Worm (Caenorhabditis elegans): ENCODE measurements around the gene vms-1.
A peak's percentile ranks its signal among the peaks of the same experiment; 100 is the strongest.

vms-1 gene

DNA sequence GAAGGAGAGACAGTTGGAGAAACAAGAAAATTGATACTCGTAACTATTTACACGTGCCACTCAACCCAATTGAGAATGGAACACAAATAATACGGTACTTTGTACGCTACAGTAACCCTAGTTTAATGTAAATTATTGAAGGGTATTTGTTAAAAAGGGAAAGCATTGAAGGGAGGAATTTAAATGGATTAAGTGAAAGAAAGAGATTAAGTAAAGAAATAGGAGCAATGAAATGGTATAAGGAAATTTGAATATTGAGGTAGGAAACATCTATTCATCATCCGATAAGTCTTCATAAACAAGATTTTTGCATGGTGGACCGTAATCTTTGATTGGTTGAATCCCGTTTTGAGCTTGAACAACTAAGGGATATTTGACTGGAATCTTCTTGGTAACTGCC lies 23.0 kb downstream of the vms-1 start:
- TF ChIP-seq nhr-11 (tag; optimal IDR thresholded peaks at IDR 0.05) = no peak
- no peak for TF ChIP-seq unc-30 (tag; optimal IDR thresholded peaks at IDR 0.05)
- no peak for TF ChIP-seq efl-1 (optimal IDR thresholded peaks at IDR 0.05)
- TF ChIP-seq efl-1 (GFP tag; optimal IDR thresholded peaks at IDR 0.05 in 1 of 2) = peak in 1 of 2 experiments; percentile 24
- TF ChIP-seq fkh-10 (GFP tag; optimal IDR thresholded peaks at IDR 0.05) = no peak

DNA sequence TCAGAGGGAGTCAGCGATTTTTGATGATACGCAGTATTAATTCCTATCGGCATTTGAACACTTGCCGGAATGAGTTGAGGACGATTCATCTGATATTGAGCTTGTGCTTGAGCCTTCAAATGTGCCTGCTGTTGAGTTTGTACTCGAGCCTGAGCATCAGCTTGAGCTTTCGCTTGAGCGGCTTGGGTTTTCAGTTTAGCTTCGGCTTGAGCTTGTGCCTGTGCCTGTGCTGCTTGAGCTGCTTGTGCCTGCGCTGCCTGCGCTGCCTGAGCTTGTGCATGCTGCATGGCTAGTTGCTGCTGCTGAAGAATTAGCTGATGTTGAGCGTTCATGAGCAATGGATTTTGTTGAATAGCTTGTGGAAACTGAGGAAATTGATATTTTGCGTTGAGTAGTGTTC lies 27.5 kb downstream of the vms-1 start:
- TF ChIP-seq nhr-28 (tag; optimal IDR thresholded peaks at IDR 0.05) (no peak), hlh-4 (tag; optimal IDR thresholded peaks at IDR 0.05) (no peak), fkh-4 (tag; optimal IDR thresholded peaks at IDR 0.05; ENCODE audit: borderline replicate concordance) (no peak)

DNA sequence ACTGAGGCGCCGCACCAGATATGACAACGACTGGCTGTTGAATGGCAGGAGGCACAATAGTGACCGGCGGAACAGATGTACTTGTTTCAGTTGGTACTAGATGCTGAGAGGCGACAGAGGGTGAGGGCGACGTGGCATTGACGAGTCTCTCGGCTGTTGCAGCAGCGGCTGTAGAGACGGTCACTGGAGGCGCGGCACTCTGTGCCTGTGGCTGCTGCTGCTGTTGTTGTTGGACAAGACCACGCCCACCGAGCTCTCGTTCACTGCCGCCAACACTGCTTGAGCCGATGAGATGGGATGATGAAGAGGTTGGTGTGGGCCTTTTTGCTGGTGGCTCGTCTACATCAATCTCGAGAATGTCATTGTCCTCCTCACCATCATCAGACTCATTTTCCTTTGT lies 28.8 kb downstream of the vms-1 start:
- TF ChIP-seq nhr-11 (tag; optimal IDR thresholded peaks at IDR 0.05) = no peak
- no peak for TF ChIP-seq alr-1 (tag; optimal IDR thresholded peaks at IDR 0.05; ENCODE audit: borderline replicate concordance)
- TF ChIP-seq unc-62 (GFP tag; optimal IDR thresholded peaks at IDR 0.05) = no peak
- TF ChIP-seq mef-2 (tag; optimal IDR thresholded peaks at IDR 0.05) = no peak
- TF ChIP-seq nhr-12 (tag; optimal IDR thresholded peaks at IDR 0.05) = no peak
- TF ChIP-seq egl-13 (tag; optimal IDR thresholded peaks at IDR 0.05) = no peak
- no peak for TF ChIP-seq rnt-1 (tag; optimal IDR thresholded peaks at IDR 0.05)
- TF ChIP-seq C34B4.2 (tag; optimal IDR thresholded peaks at IDR 0.05) = no peak
- no peak for TF ChIP-seq isw-1 (GFP tag; IDR thresholded peaks at IDR 0.05)
- no peak for TF ChIP-seq unc-86 (tag; optimal IDR thresholded peaks at IDR 0.05)
- no peak for TF ChIP-seq lin-13 (GFP tag; optimal IDR thresholded peaks at IDR 0.05)
- no peak for TF ChIP-seq unc-130 (tag; optimal IDR thresholded peaks at IDR 0.05)
- TF ChIP-seq aha-1 (tag; optimal IDR thresholded peaks at IDR 0.05) = no peak
- TF ChIP-seq nhr-71 (tag; optimal IDR thresholded peaks at IDR 0.05) = no peak
- no peak for TF ChIP-seq mdl-1 (tag; optimal IDR thresholded peaks at IDR 0.05)
- no peak for TF ChIP-seq dpl-1 (GFP tag; optimal IDR thresholded peaks at IDR 0.05)
- TF ChIP-seq nhr-20 (tag; optimal IDR thresholded peaks at IDR 0.05) = no peak
- TF ChIP-seq lir-3 (tag; optimal IDR thresholded peaks at IDR 0.05; ENCODE audit: poor library complexity) = no peak
- no peak for TF ChIP-seq fkh-10 (GFP tag; optimal IDR thresholded peaks at IDR 0.05)

DNA sequence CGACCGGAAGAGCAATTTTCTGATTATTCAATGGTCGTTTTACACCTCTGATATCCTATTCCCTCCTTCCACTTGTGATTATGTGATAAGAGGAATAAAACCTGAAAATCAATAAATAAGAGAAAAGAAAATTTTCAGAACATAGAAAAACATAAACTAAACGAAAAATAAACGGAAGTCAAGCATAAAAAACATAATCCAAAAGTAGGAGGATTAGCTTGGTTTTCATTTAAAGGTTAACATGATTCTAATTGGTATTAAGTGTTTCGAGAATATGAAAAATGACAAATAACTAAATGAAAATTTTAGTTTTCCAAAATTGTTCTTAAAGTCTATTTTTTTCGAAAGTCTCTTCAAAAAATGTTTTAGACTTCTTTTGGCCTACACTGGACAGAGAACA lies 32.8 kb downstream of the vms-1 start, which contains the start of gene gei-8:
gei-8 (minus strand) TSS at position 101 of the 400 bp plus-strand sequence.
- TF ChIP-seq zag-1 (tag; optimal IDR thresholded peaks at IDR 0.05) (no peak), nhr-77 (tag; optimal IDR thresholded peaks at IDR 0.05) (no peak), dsc-1 (tag; optimal IDR thresholded peaks at IDR 0.05) (peak; percentile 38), lin-14 (GFP tag; optimal IDR thresholded peaks at IDR 0.05) (no peak), lir-3 (tag; optimal IDR thresholded peaks at IDR 0.05; ENCODE audit: poor library complexity) (no peak), ets-5 (GFP tag; IDR thresholded peaks at IDR 0.05) (no peak)

DNA sequence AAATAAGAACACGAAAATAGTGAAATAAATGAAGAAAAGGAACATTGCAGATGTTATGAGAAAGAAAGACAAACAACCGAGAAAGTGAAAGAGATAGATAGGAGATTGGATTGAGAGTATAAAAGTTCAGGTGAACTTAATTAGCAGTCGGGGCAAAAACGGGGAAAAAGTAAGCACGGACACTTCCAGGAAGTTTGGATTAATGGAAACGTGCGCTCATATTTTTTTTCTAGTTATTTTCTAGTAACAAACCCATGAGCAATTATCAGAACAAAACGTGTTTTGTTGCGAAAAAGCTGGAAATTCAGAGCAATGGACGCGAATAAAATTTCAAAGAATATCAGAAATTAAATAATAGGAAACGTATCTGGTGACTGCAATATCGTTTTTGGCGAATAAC lies 33.6 kb downstream of the vms-1 start:
- no peak for TF ChIP-seq aly-2 (tag; optimal IDR thresholded peaks at IDR 0.05)
- no peak for TF ChIP-seq skn-1 (tag; optimal IDR thresholded peaks at IDR 0.05)
- TF ChIP-seq lin-14 (GFP tag; optimal IDR thresholded peaks at IDR 0.05) = peak; percentile 13
- peak; percentile 75 for TF ChIP-seq dsc-1 (tag; optimal IDR thresholded peaks at IDR 0.05)
- no peak for TF ChIP-seq lsy-2 (tag; optimal IDR thresholded peaks at IDR 0.05)
- no peak for TF ChIP-seq zag-1 (tag; optimal IDR thresholded peaks at IDR 0.05)
- peak; percentile 21 for TF ChIP-seq hlh-4 (tag; optimal IDR thresholded peaks at IDR 0.05)
- no peak for TF ChIP-seq ceh-8 (GFP tag; optimal IDR thresholded peaks at IDR 0.05)
- TF ChIP-seq unc-62 (GFP tag; optimal IDR thresholded peaks at IDR 0.05) = no peak
- TF ChIP-seq C34B4.2 (tag; optimal IDR thresholded peaks at IDR 0.05) = no peak
- peak; percentile 81 for TF ChIP-seq nhr-71 (tag; optimal IDR thresholded peaks at IDR 0.05)
- no peak for TF ChIP-seq lir-3 (tag; optimal IDR thresholded peaks at IDR 0.05; ENCODE audit: poor library complexity)
- TF ChIP-seq egl-13 (tag; optimal IDR thresholded peaks at IDR 0.05) = no peak
- TF ChIP-seq hlh-17 (GFP tag; optimal IDR thresholded peaks at IDR 0.05; ENCODE audit: borderline replicate concordance) = no peak
- no peak for TF ChIP-seq Y116A8C.19 (tag; optimal IDR thresholded peaks at IDR 0.05; ENCODE audit: borderline replicate concordance)
- peak; percentile 2 for TF ChIP-seq swsn-7 (tag; optimal IDR thresholded peaks at IDR 0.05)
- no peak for TF ChIP-seq lin-35 (GFP tag; optimal IDR thresholded peaks at IDR 0.05)
- TF ChIP-seq nhr-20 (tag; optimal IDR thresholded peaks at IDR 0.05) = peak; percentile 19
- peak; percentile 26 for TF ChIP-seq pax-3 (tag; optimal IDR thresholded peaks at IDR 0.05)
- TF ChIP-seq irx-1 (tag; optimal IDR thresholded peaks at IDR 0.05) = no peak
- no peak for TF ChIP-seq sox-4 (tag; optimal IDR thresholded peaks at IDR 0.05)
- TF ChIP-seq hpl-2 (GFP tag; optimal IDR thresholded peaks at IDR 0.05) = no peak
- peak; percentile 89 for TF ChIP-seq fkh-8 (tag; optimal IDR thresholded peaks at IDR 0.05)
- no peak for TF ChIP-seq efl-1 (optimal IDR thresholded peaks at IDR 0.05)
- TF ChIP-seq efl-1 (GFP tag; optimal IDR thresholded peaks at IDR 0.05 in 1 of 2) = peak in 1 of 2 experiments; percentile 51
- no peak for TF ChIP-seq nhr-85 (tag)
- no peak for TF ChIP-seq ztf-11 (tag; optimal IDR thresholded peaks at IDR 0.05)

Measured in whole organism, L1 larva.